Worm (Caenorhabditis elegans): Measurements from ENCODE around the gene C25E10.17.

The C25E10.17 gene

ce11 chrV:9084252-9084651 is 36.8 kb upstream of the C25E10.17 start:
- TF ChIP-seq ztf-29 (GFP tag; IDR thresholded peaks at IDR 0.05) (no peak), klf-2 (GFP tag; conservative IDR thresholded peaks at IDR 0.05) (no peak), cog-1 (tag; optimal IDR thresholded peaks at IDR 0.05) (no peak), T22C8.4 (GFP tag; IDR thresholded peaks at IDR 0.05) (no peak), ztf-23 (GFP tag; IDR thresholded peaks at IDR 0.05) (no peak), tab-1 (GFP tag; IDR thresholded peaks at IDR 0.05) (no peak), med-1 (GFP tag; optimal IDR thresholded peaks at IDR 0.05; ENCODE audit: insufficient read depth) (no peak), ref-1 (GFP tag; conservative IDR thresholded peaks at IDR 0.05) (no peak), flt-1 (GFP tag; IDR thresholded peaks at IDR 0.05) (no peak)

ce11 chrV:9082350-9082749 is 34.9 kb upstream of the C25E10.17 start:
- TF ChIP-seq T22C8.4 (GFP tag; IDR thresholded peaks at IDR 0.05) (no peak), flt-1 (GFP tag; IDR thresholded peaks at IDR 0.05) (no peak), ztf-23 (GFP tag; IDR thresholded peaks at IDR 0.05) (no peak), ref-1 (GFP tag; conservative IDR thresholded peaks at IDR 0.05) (no peak), ztf-29 (GFP tag; IDR thresholded peaks at IDR 0.05) (no peak), klf-2 (GFP tag; conservative IDR thresholded peaks at IDR 0.05) (no peak), tab-1 (GFP tag; IDR thresholded peaks at IDR 0.05) (no peak), med-1 (GFP tag; optimal IDR thresholded peaks at IDR 0.05; ENCODE audit: insufficient read depth) (no peak), cog-1 (tag; optimal IDR thresholded peaks at IDR 0.05) (no peak)

- TF ChIP-seq klf-2 (GFP tag; conservative IDR thresholded peaks at IDR 0.05) (no peak), cog-1 (tag; optimal IDR thresholded peaks at IDR 0.05) (no peak), tab-1 (GFP tag; IDR thresholded peaks at IDR 0.05) (no peak), ztf-23 (GFP tag; IDR thresholded peaks at IDR 0.05) (no peak), ref-1 (GFP tag; conservative IDR thresholded peaks at IDR 0.05) (no peak), med-1 (GFP tag; optimal IDR thresholded peaks at IDR 0.05; ENCODE audit: insufficient read depth) (no peak), flt-1 (GFP tag; IDR thresholded peaks at IDR 0.05) (no peak), ztf-29 (GFP tag; IDR thresholded peaks at IDR 0.05) (no peak), T22C8.4 (GFP tag; IDR thresholded peaks at IDR 0.05) (no peak)
Observed at ce11 chrV:9081410-9081809, 34.0 kb upstream of the C25E10.17 start.

DNA sequence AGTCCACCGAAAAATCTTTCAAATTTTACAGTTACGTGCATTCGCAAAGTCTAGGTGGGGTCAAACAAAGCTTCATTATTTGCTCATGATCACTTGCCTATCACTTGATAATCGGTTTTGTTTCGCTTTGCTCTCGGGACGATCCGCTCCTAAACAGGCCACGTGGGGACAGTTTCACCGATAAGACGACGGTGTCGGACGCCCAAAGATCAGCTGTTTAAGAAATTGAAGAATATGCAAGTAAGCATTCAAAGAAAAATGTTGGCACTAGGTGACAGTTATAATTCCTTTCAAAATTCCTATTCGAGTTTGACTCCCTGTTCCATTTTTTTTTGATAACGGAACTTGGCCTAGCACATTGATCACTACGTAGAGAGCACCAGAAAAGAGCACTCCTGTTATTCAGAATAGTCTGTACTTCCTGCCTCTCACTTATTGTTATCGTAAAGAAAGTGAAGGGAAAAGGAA is 32.6 kb upstream of the C25E10.17 start:
- no peak for TF ChIP-seq cog-1 (tag; optimal IDR thresholded peaks at IDR 0.05)
- TF ChIP-seq ztf-23 (GFP tag; IDR thresholded peaks at IDR 0.05) = no peak
- no peak for TF ChIP-seq klf-2 (GFP tag; conservative IDR thresholded peaks at IDR 0.05)
- no peak for TF ChIP-seq ref-1 (GFP tag; conservative IDR thresholded peaks at IDR 0.05)
- no peak for TF ChIP-seq med-1 (GFP tag; optimal IDR thresholded peaks at IDR 0.05; ENCODE audit: insufficient read depth)

DNA sequence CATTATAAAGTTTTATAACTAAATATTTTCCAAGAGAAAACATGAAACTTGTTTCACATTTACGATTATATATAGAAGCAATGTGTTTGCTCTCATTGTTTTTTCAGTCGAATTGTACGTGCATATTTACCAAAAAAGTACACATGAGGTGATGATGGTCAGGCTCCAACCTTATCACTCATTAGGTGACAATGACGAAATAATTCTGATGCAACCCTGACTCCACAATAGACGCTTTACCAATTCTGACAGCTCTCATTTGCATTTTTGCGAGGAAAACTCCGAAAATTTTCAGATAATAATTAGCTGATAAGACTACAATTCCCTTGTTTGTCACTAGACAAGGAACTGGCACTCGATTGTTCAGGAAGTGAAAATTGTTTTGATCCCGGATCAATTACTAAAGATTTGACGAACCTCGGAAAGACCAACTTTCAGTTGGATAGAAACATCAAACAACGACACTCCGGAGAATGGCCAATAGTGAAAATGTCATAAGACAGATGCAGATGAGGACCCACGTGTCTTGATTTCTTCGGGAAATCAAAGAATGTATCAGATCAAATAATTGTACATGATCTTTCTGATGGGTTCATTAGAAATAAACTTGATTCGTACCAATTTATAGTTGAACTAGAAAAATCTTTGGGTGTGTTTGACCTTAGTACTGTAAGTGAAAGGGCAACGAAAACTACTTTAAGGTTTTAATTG is 31.6 kb upstream of the C25E10.17 start:
- TF ChIP-seq tab-1 (GFP tag; IDR thresholded peaks at IDR 0.05) = no peak
- no peak for TF ChIP-seq flt-1 (GFP tag; IDR thresholded peaks at IDR 0.05)
- TF ChIP-seq cog-1 (tag; optimal IDR thresholded peaks at IDR 0.05) = no peak
- TF ChIP-seq ztf-23 (GFP tag; IDR thresholded peaks at IDR 0.05) = no peak
- no peak for TF ChIP-seq ref-1 (GFP tag; conservative IDR thresholded peaks at IDR 0.05)
- no peak for TF ChIP-seq ztf-29 (GFP tag; IDR thresholded peaks at IDR 0.05)
- TF ChIP-seq med-1 (GFP tag; optimal IDR thresholded peaks at IDR 0.05; ENCODE audit: insufficient read depth) = no peak
- TF ChIP-seq klf-2 (GFP tag; conservative IDR thresholded peaks at IDR 0.05) = no peak
- no peak for TF ChIP-seq T22C8.4 (GFP tag; IDR thresholded peaks at IDR 0.05)

DNA sequence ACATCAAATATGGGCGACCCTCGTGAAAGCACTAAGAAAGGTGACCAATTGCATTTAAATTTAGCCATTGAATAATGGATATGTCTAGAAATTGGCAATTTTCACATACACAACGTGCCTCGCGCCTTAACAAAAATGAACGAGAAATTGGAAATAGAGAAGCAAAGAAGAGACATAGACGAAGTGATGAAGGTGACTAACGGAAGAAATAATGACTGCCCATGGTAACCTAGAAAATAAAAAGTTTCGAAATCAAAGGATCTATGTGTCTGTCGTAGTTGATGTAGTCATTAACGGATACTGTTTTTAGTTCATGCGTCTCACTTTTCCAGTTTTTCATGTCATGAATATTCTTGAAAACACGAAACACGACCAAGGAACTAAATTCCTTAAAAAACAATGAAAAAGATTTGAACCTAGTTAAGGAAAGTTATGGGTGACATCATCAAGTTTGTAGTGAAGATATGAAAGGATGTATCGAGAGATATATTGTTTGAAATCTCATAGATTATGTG is 30.7 kb upstream of the C25E10.17 start:
- TF ChIP-seq T22C8.4 (GFP tag; IDR thresholded peaks at IDR 0.05) (no peak), ztf-29 (GFP tag; IDR thresholded peaks at IDR 0.05) (no peak), flt-1 (GFP tag; IDR thresholded peaks at IDR 0.05) (no peak), ztf-23 (GFP tag; IDR thresholded peaks at IDR 0.05) (no peak), ref-1 (GFP tag; conservative IDR thresholded peaks at IDR 0.05) (no peak), tab-1 (GFP tag; IDR thresholded peaks at IDR 0.05) (no peak), klf-2 (GFP tag; conservative IDR thresholded peaks at IDR 0.05) (no peak), cog-1 (tag; optimal IDR thresholded peaks at IDR 0.05) (no peak), med-1 (GFP tag; optimal IDR thresholded peaks at IDR 0.05; ENCODE audit: insufficient read depth) (no peak)

DNA sequence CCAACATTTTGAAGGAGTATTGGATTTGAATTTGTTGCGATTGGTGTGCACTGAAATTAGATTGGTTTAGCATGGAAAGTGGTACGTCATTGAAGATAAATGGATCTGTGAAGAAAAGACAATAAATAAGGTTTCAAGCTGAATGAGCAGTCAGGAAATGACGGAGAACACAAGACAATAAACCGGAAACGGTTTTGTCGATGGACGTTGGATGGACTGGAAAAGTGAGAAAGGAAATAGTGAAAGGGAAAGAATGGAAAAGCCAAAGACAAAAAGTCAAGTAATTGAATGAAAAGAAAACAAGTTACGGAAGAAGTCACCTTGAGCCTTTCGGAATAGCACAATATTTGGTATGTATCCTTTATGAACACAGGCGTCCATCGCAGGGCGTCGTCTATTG is 28.9 kb upstream of the C25E10.17 start, which contains the start of gene T27E4.7:
T27E4.7 (minus strand) TSS at position 50 of the 400 bp plus-strand sequence.
- TF ChIP-seq med-1 (GFP tag; optimal IDR thresholded peaks at IDR 0.05; ENCODE audit: insufficient read depth) (no peak), klf-2 (GFP tag; conservative IDR thresholded peaks at IDR 0.05) (no peak), tab-1 (GFP tag; IDR thresholded peaks at IDR 0.05) (no peak), ztf-29 (GFP tag; IDR thresholded peaks at IDR 0.05) (no peak), flt-1 (GFP tag; IDR thresholded peaks at IDR 0.05) (no peak), T22C8.4 (GFP tag; IDR thresholded peaks at IDR 0.05) (no peak), ztf-23 (GFP tag; IDR thresholded peaks at IDR 0.05) (no peak), ref-1 (GFP tag; conservative IDR thresholded peaks at IDR 0.05) (no peak)

DNA sequence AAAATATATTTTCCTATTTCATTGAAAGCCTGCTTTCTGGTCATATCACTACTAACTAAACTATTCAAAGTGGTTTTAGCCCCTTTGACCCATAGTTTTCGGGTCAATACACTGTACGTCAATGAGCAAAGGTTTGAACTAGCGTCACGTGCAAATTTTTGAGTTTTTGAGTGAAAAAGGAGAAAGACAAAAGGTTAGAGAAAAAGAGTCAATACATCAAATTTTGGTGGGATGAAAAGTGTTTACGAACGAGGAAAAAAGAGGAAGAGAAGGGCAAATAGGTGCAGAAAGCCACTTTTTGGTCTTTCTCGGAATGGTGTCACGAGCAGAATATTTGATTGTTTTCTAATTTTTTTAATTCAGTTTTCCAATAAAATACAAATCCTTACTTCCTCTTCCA is 28.4 kb upstream of the C25E10.17 start:
- TF ChIP-seq klf-2 (GFP tag; conservative IDR thresholded peaks at IDR 0.05) = no peak
- TF ChIP-seq cog-1 (tag; optimal IDR thresholded peaks at IDR 0.05) = no peak
- TF ChIP-seq ref-1 (GFP tag; conservative IDR thresholded peaks at IDR 0.05) = no peak
- TF ChIP-seq ztf-29 (GFP tag; IDR thresholded peaks at IDR 0.05) = no peak
- TF ChIP-seq ztf-23 (GFP tag; IDR thresholded peaks at IDR 0.05) = no peak
- TF ChIP-seq tab-1 (GFP tag; IDR thresholded peaks at IDR 0.05) = no peak
- no peak for TF ChIP-seq T22C8.4 (GFP tag; IDR thresholded peaks at IDR 0.05)
- no peak for TF ChIP-seq flt-1 (GFP tag; IDR thresholded peaks at IDR 0.05)
- no peak for TF ChIP-seq med-1 (GFP tag; optimal IDR thresholded peaks at IDR 0.05; ENCODE audit: insufficient read depth)

- TF ChIP-seq tab-1 (GFP tag; IDR thresholded peaks at IDR 0.05) (no peak), ztf-29 (GFP tag; IDR thresholded peaks at IDR 0.05) (no peak), flt-1 (GFP tag; IDR thresholded peaks at IDR 0.05) (no peak), T22C8.4 (GFP tag; IDR thresholded peaks at IDR 0.05) (no peak), klf-2 (GFP tag; conservative IDR thresholded peaks at IDR 0.05) (no peak), ref-1 (GFP tag; conservative IDR thresholded peaks at IDR 0.05) (no peak), med-1 (GFP tag; optimal IDR thresholded peaks at IDR 0.05; ENCODE audit: insufficient read depth) (no peak), cog-1 (tag; optimal IDR thresholded peaks at IDR 0.05) (no peak), ztf-23 (GFP tag; IDR thresholded peaks at IDR 0.05) (no peak)
Observed at ce11 chrV:9074360-9074834, 27.0 kb upstream of the C25E10.17 start.

Measured in whole organism, midembryonic.